Fruit fly (Drosophila melanogaster): Measurements from ENCODE around the gene Gr97a.

- TF ChIP-seq kay (GFP tag; ENCODE audit: borderline replicate concordance), result no peak
- no peak for TF ChIP-seq Mnt (GFP tag; optimal IDR thresholded peaks at IDR 0.05)
Measured at dm6 chr3R:26964452-26965133, 1.7 kb downstream of the Gr97a start, which contains the start of gene Tsp97E.
